Worm (Caenorhabditis elegans): ENCODE measurements around the gene dat-1.

dat-1 gene

ce11 chrIII:9254988-9255387 lies 12.2 kb downstream of the dat-1 start:
- TF ChIP-seq hif-1 (tag; optimal IDR thresholded peaks at IDR 0.05): peak in 1 of 2 experiments; percentile 26
- TF ChIP-seq hlh-30 (tag; optimal IDR thresholded peaks at IDR 0.05; ENCODE audit: insufficient read depth): peak; percentile 51
- TF ChIP-seq unc-62 (GFP tag; optimal IDR thresholded peaks at IDR 0.05 in 1 of 2): peak in 1 of 2 experiments; percentile 23
- TF ChIP-seq unc-62 (tag; optimal IDR thresholded peaks at IDR 0.05): no peak
- TF ChIP-seq dve-1 (tag; optimal IDR thresholded peaks at IDR 0.05; ENCODE audit: insufficient read depth): peak; percentile 11
- TF ChIP-seq nhr-77 (tag; optimal IDR thresholded peaks at IDR 0.05): peak; percentile 29
- no peak for TF ChIP-seq madf-9 (GFP tag; conservative IDR thresholded peaks at IDR 0.05)
- TF ChIP-seq nhr-28 (tag; optimal IDR thresholded peaks at IDR 0.05): peak; percentile 79
- TF ChIP-seq saeg-2 (GFP tag; IDR thresholded peaks at IDR 0.05): no peak
- TF ChIP-seq nhr-102 (tag; optimal IDR thresholded peaks at IDR 0.05): peak; percentile 20
- TF ChIP-seq nhr-237 (tag; optimal IDR thresholded peaks at IDR 0.05): no peak
- peak; percentile 70 for TF ChIP-seq hlh-11 (tag; optimal IDR thresholded peaks at IDR 0.05)
- TF ChIP-seq daf-16 (GFP tag; optimal IDR thresholded peaks at IDR 0.05): no peak
- TF ChIP-seq daf-16 (tag; optimal IDR thresholded peaks at IDR 0.05): peak; percentile 63
- TF ChIP-seq pqm-1 (tag; optimal IDR thresholded peaks at IDR 0.05): peak; percentile 61
- TF ChIP-seq T20F7.1 (GFP tag; optimal IDR thresholded peaks at IDR 0.05): no peak
- TF ChIP-seq daf-8 (GFP tag; IDR thresholded peaks at IDR 0.05): no peak

- TF ChIP-seq dmd-6 (GFP tag; IDR thresholded peaks at IDR 0.05) (peak; percentile 68), Y75B8A.6 (GFP tag; IDR thresholded peaks at IDR 0.05) (no peak), fkh-10 (GFP tag; optimal IDR thresholded peaks at IDR 0.05) (no peak), pqm-1 (tag; optimal IDR thresholded peaks at IDR 0.05) (peak; percentile 88), spr-1 (tag; optimal IDR thresholded peaks at IDR 0.05) (no peak), lin-39 (tag; optimal IDR thresholded peaks at IDR 0.05) (no peak), nhr-77 (tag; optimal IDR thresholded peaks at IDR 0.05) (peak; percentile 3), ceh-32 (tag; optimal IDR thresholded peaks at IDR 0.05; ENCODE audit: poor library complexity) (no peak), dpl-1 (GFP tag; optimal IDR thresholded peaks at IDR 0.05) (no peak), duxl-1 (tag; optimal IDR thresholded peaks at IDR 0.05; ENCODE audit: poor library complexity) (no peak), Y105C5A.15 (GFP tag; IDR thresholded peaks at IDR 0.05) (no peak), madf-9 (GFP tag; conservative IDR thresholded peaks at IDR 0.05) (no peak), tra-1 (GFP tag; IDR thresholded peaks at IDR 0.05) (no peak), ztf-7 (tag; optimal IDR thresholded peaks at IDR 0.05) (no peak), php-3 (GFP tag; IDR thresholded peaks at IDR 0.05) (no peak), lin-15B (tag; optimal IDR thresholded peaks at IDR 0.05) (no peak), zfp-3 (GFP tag; conservative IDR thresholded peaks at IDR 0.05) (no peak), cey-2 (tag; optimal IDR thresholded peaks at IDR 0.05; ENCODE audit: borderline replicate concordance, insufficient read depth) (no peak), nhr-41 (GFP tag; IDR thresholded peaks at IDR 0.05) (no peak), pha-4 (GFP tag; IDR thresholded peaks at IDR 0.05) (no peak), pha-4 (tag; optimal IDR thresholded peaks at IDR 0.05) (no peak), daf-16 (GFP tag; optimal IDR thresholded peaks at IDR 0.05) (no peak), daf-16 (tag; optimal IDR thresholded peaks at IDR 0.05) (peak; percentile 85), nhr-111 (GFP tag; optimal IDR thresholded peaks at IDR 0.05) (no peak), hlh-11 (tag; optimal IDR thresholded peaks at IDR 0.05) (peak; percentile 63), nhr-28 (tag; optimal IDR thresholded peaks at IDR 0.05) (peak; percentile 62), unc-62 (GFP tag; optimal IDR thresholded peaks at IDR 0.05 in 1 of 2) (no peak), unc-62 (tag; optimal IDR thresholded peaks at IDR 0.05) (no peak), nhr-42 (GFP tag; IDR thresholded peaks at IDR 0.05) (no peak), lim-7 (GFP tag; IDR thresholded peaks at IDR 0.05) (no peak), lin-1 (GFP tag; IDR thresholded peaks at IDR 0.05) (no peak), spr-3 (GFP tag; optimal IDR thresholded peaks at IDR 0.05) (no peak), zag-1 (tag; optimal IDR thresholded peaks at IDR 0.05) (no peak), F37D6.2 (tag; optimal IDR thresholded peaks at IDR 0.05) (no peak), dmd-8 (GFP tag; IDR thresholded peaks at IDR 0.05) (no peak), T20F7.1 (GFP tag; optimal IDR thresholded peaks at IDR 0.05) (no peak), ceh-20 (GFP tag; IDR thresholded peaks at IDR 0.05) (no peak), ctbp-1 (GFP tag; IDR thresholded peaks at IDR 0.05) (no peak), F44E2.7 (GFP tag; IDR thresholded peaks at IDR 0.05) (no peak), lsy-2 (tag; optimal IDR thresholded peaks at IDR 0.05) (no peak), mdl-1 (tag; optimal IDR thresholded peaks at IDR 0.05) (no peak), dmd-9 (GFP tag; IDR thresholded peaks at IDR 0.05) (no peak)
Measured at ce11 chrIII:9255801-9256200, 13.0 kb downstream of the dat-1 start.
